Worm (Caenorhabditis elegans): Measurements from ENCODE around the gene rbm-25.

Gene rbm-25

DNA sequence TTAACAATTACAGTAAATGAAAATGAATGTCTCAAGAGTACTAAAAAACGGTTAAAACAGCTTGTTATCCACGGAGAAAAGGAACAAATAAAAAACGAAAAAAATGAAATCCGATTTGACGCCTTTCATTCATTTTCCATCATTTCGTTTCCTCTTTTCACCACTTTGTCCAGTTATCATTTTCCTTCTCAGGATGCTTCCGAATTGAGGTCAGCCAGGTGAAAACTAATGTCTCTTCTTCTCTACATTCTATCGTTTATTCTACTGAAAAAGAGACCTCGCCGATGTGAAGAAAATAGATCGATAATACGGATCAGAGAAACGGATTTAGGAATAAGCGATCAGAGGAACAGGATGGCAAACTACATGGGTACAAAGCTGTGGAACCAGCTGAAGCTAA is 28.1 kb downstream of the rbm-25 start:
- no peak for TF ChIP-seq lim-6 (tag; optimal IDR thresholded peaks at IDR 0.05)
- no peak for TF ChIP-seq ref-2 (tag; optimal IDR thresholded peaks at IDR 0.05)

DNA sequence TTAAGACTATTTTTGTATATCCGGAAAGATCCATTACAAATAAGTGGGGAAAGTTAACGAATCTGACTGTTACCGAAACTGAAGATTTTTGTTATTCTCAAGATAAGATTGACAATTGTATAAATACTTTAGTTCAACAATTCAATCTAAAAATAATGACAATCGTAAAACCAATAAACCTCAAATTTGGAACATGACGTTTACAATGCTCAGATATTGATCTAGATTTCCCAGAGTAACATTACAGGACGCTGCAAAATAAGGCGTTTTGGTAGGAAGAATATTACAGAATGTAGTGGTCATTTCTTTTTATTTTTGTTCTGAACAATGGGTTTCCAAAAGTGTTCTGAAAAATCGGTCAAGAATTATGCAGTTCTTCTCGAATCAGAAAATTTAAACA is 28.7 kb downstream of the rbm-25 start, which contains the start of gene F45D3.1:
Gene F45D3.1, plus strand, starts transcription at position 301 of the 400 bp plus-strand sequence.
- no peak for TF ChIP-seq C08G9.2 (tag; optimal IDR thresholded peaks at IDR 0.05)

DNA sequence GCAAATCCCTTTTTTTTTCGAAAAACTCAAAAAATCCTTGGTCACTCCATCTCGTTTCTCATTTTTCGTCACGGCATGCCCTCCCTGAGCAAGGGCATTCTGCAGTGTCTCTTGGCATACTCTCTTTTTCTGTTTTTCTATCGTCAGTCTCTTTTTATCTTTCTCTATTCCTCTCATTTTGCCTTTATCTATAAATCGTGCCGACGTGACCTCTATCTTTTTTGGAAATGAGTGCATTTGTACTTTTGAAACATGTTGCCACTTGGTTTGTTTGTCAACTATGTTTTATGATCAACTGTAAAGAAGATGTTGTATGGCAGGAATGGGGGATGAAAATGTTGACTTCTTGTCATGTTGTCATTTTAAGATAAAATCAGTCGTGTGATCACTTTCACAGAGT is 30.9 kb downstream of the rbm-25 start:
- TF ChIP-seq nfya-1 (tag; optimal IDR thresholded peaks at IDR 0.05) (peak; percentile 1), elt-2 (tag; optimal IDR thresholded peaks at IDR 0.05) (peak; percentile 16), ztf-16 (tag; optimal IDR thresholded peaks at IDR 0.05) (no peak)

DNA sequence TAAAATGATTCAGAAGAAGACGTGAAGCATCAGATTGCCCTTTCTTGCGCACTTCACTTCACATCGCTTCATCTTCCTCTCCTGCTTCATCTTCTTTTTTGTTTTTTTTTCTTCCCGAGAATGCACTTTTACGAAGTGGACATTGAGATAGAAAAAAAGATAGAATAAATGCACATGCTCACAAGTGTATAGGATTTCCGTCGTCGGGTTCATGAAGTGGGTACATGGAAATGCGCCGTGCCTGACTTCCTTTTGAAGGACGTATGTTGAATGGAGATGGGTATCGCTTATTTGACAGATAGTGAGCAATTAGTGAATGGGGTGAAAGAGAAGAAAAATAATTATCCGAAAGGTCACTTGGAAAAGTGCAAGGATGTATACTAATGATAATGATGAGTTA is 32.1 kb downstream of the rbm-25 start:
- TF ChIP-seq C38D4.7 (GFP tag; optimal IDR thresholded peaks at IDR 0.05) = no peak

DNA sequence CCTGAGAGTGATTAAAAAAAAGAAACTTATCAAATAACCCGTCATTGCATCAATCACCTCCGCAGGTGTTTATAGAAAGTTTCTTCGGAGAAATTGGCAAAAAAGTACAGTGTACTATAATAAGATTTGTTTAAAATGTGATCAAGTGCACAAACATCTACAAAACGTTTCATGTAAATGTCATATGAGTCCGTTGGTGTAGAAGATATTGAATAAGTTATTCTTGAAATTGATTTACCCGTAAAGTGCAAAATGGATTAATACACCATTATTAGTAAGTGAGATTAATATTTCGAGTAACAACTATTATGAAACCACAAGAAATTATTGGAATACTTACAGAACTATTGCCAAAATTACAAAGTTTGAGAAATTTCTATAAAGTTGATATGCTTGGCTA is 33.1 kb downstream of the rbm-25 start:
- TF ChIP-seq lin-11 (tag; optimal IDR thresholded peaks at IDR 0.05) (no peak), elt-4 (tag; optimal IDR thresholded peaks at IDR 0.05) (no peak), dve-1 (tag; optimal IDR thresholded peaks at IDR 0.05) (no peak), ceh-45 (GFP tag; IDR thresholded peaks at IDR 0.05) (no peak), K09A11.1 (tag; optimal IDR thresholded peaks at IDR 0.05; ENCODE audit: insufficient read depth) (no peak), pqm-1 (tag; optimal IDR thresholded peaks at IDR 0.05) (no peak), ttx-3 (tag; optimal IDR thresholded peaks at IDR 0.05) (no peak), T23F11.4 (GFP tag; optimal IDR thresholded peaks at IDR 0.05) (no peak)

DNA sequence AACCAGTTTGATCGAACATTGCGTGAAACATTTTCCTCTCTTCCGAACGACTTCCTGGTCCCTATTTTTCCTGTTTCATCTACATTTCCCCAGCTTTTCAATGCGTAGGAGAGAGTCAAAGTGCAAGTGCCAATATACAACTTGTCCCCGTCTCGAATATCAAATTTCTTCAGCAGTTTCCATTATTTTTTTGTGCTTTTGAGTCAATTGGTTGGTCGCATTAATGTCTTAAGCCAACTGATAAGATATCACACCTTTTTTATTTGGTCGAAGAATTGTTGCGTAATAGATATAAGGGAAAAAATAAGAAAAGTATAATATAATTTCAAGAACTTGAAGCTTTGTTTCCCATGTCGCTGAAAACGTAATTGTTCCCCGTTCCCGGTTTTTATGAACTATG is 34.4 kb downstream of the rbm-25 start:
- no peak for TF ChIP-seq ztf-16 (tag; optimal IDR thresholded peaks at IDR 0.05)
- TF ChIP-seq elt-2 (tag; optimal IDR thresholded peaks at IDR 0.05) = peak; percentile 28

DNA sequence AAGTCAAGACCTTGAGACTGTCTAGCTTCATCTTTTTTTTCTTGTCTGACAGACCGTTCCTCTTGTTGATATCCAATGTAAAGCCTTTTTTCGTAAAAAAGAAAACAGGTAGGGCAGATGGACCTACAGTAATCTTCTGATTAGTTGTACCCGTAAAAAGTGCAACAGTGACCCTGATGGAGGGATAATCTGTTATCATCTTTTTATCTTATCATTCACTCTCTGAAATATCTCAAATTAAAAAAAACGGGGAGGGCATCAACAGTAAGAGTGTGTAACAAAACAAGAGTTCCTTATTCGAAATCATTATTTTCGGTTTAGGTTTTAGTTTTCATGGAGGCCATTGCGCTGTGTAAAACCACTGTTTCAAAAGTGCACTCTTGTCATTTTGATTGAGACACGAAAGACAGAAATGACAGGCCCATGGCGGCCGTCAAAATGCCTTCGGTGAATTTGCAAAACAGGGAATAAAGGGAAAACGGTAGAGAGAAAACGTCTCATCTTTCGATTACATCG is 35.7 kb downstream of the rbm-25 start:
- TF ChIP-seq ets-4 (tag; optimal IDR thresholded peaks at IDR 0.05) (no peak), pros-1 (tag; optimal IDR thresholded peaks at IDR 0.05) (no peak), ttx-3 (tag; optimal IDR thresholded peaks at IDR 0.05) (no peak), eyg-1 (tag; optimal IDR thresholded peaks at IDR 0.05) (no peak), nfya-1 (tag; optimal IDR thresholded peaks at IDR 0.05) (no peak), madf-2 (tag; optimal IDR thresholded peaks at IDR 0.05) (no peak), ceh-19 (GFP tag; optimal IDR thresholded peaks at IDR 0.05) (no peak), hlh-15 (tag; optimal IDR thresholded peaks at IDR 0.05) (no peak)

DNA sequence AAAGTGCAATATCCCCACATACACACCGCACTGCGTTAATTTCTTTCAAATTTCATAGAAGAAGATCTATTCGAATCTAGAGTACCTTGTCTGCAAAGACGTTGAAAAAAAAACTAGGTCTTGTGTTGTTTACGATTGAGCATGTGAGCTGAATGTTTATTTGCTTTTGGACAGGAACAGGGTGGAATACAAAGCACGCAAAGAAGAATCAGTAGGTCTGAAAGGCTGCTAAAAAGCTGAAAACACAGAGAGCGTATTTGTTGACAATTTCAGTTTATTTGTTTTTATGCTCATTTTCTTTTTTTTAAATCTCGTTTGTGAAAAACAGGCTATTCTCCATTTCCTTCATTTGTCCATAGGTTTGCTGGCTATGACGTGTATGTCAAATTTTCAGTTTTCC is 36.9 kb downstream of the rbm-25 start:
- TF ChIP-seq che-1 (tag; optimal IDR thresholded peaks at IDR 0.05) (no peak), T23F11.4 (GFP tag; optimal IDR thresholded peaks at IDR 0.05) (no peak), ceh-22 (tag; optimal IDR thresholded peaks at IDR 0.05) (no peak), hlh-15 (tag; optimal IDR thresholded peaks at IDR 0.05) (no peak), hlh-8 (tag; optimal IDR thresholded peaks at IDR 0.05) (no peak), K09A11.1 (tag; optimal IDR thresholded peaks at IDR 0.05; ENCODE audit: insufficient read depth) (no peak), elt-4 (tag; optimal IDR thresholded peaks at IDR 0.05) (no peak), npax-4 (tag; optimal IDR thresholded peaks at IDR 0.05) (no peak)

Data from whole organism, late embryonic.